Fruit fly (Drosophila melanogaster): Measurements from ENCODE around the gene Bili.

- TF ChIP-seq Crg-1 (GFP tag; optimal IDR thresholded peaks at IDR 0.05) (no peak), CG11617 (GFP tag; optimal IDR thresholded peaks at IDR 0.05) (no peak), CG12768 (GFP tag; optimal IDR thresholded peaks at IDR 0.05) (no peak), CG7045 (GFP tag; optimal IDR thresholded peaks at IDR 0.05) (no peak), ovo (GFP tag; optimal IDR thresholded peaks at IDR 0.05) (no peak), Clk (GFP tag; optimal IDR thresholded peaks at IDR 0.05) (no peak), cnc (optimal IDR thresholded peaks at IDR 0.05) (no peak), CG33017 (tag; optimal IDR thresholded peaks at IDR 0.05) (no peak), kay (GFP tag; ENCODE audit: borderline replicate concordance) (no peak)
These were observed 30.4 kb downstream of the Bili start for dm6 chr3R:25161520-25161919.

Data from whole organism, adult.